Worm (Caenorhabditis elegans) whole organism, L4 larva: ENCODE measurements around the gene srz-94.

ENCODE experiments used
- arid-1 ChIP-seq: fragments of 200-800 bp; sonication (Bioruptor generic); conservative IDR thresholded peaks from 2 replicates; pipeline ENCODE4 v1.3.6; 2022; ENCODE audit warnings: missing genetic modification reagents, missing genetic modification characterization, missing compliant biosample characterization
- fos-1 ChIP-seq: fragments of 150-350 bp; optimal IDR thresholded peaks from 2 replicates; lab custom pipeline; 2014; ENCODE audit warnings: missing biosample characterization, missing genetic modification characterization
- lin-15B ChIP-seq: fragments of 150-350 bp; sonication (generic microtip); optimal IDR thresholded peaks from 3 replicates; lab custom pipeline; 2014; ENCODE audit warnings: missing biosample characterization, missing genetic modification characterization
- lsy-2 ChIP-seq, 2 experiments: fragments of 150-350 bp in 1 of 2; sonication (generic microtip) in 1 of 2; optimal IDR thresholded peaks; 2 replicates each; lab custom pipeline; 2014 to 2017; ENCODE audit warnings: missing biosample characterization in 2 of 2, missing genetic modification characterization in 2 of 2
- nhr-237 ChIP-seq: sonication (generic microtip); optimal IDR thresholded peaks from 2 replicates; lab custom pipeline; 2017; ENCODE audit warnings: missing biosample characterization, missing genetic modification characterization
- pha-4 ChIP-seq, 2 experiments: fragments of 150-350 bp in 1 of 2; fragments of 200-800 bp in 1 of 2; sonication (Bioruptor generic) in 1 of 2; IDR thresholded peaks in 1 of 2; optimal IDR thresholded peaks in 1 of 2; 2 replicates each; pipeline versions ENCODE4 v1.3.6 to Lab custom; 2014 to 2022; ENCODE audit warnings: missing genetic modification characterization in 2 of 2, missing genetic modification reagents in 2 of 2, missing biosample characterization in 1 of 2, missing compliant biosample characterization in 1 of 2
- unc-62 ChIP-seq, 3 experiments: fragments of 150-350 bp in 1 of 3; sonication (generic microtip); optimal IDR thresholded peaks in 2 of 3; peaks in 1 of 3; 1 replicate in 1 of 3; 2 replicates in 2 of 3; lab custom pipeline; 2014 to 2017; ENCODE audit warnings: missing biosample characterization in 3 of 3, missing genetic modification characterization in 3 of 3, missing genetic modification reagents in 3 of 3, missing genotype in 1 of 3

ce11 chrV:17035850-17036249, at the start of gene srz-94:
- TF ChIP-seq fos-1 (tag; lab: Kevin White, UChicago) = no peak
- TF ChIP-seq unc-62 (GFP tag; optimal IDR thresholded peaks at IDR 0.05 in 1 of 2; lab: Kevin White, UChicago) = no peak
- TF ChIP-seq unc-62 (tag; optimal IDR thresholded peaks at IDR 0.05; lab: Kevin White, UChicago) = no peak
- TF ChIP-seq pha-4 (GFP tag; IDR thresholded peaks at IDR 0.05; lab: Robert Waterston, UW) = no peak
- no peak for TF ChIP-seq pha-4 (tag; optimal IDR thresholded peaks at IDR 0.05; lab: Kevin White, UChicago)
- TF ChIP-seq lsy-2 (tag; optimal IDR thresholded peaks at IDR 0.05; lab: Kevin White, UChicago) = no peak
- no peak for TF ChIP-seq lin-15B
- TF ChIP-seq arid-1 (GFP tag; lab: Robert Waterston, UW) = no peak
- TF ChIP-seq nhr-237 (tag; lab: Kevin White, UChicago) = no peak
